Worm (Caenorhabditis elegans): ENCODE results near the gene col-143.

Gene col-143

ce11 chrV:6806340-6806739 lies 29.1 kb upstream of the col-143 start, which contains the start of gene dmsr-12:
Gene dmsr-12 (minus strand): TSS chrV:6806440.
- TF ChIP-seq ref-1 (GFP tag; conservative IDR thresholded peaks at IDR 0.05) (no peak), klf-2 (GFP tag; conservative IDR thresholded peaks at IDR 0.05) (no peak), cog-1 (tag; optimal IDR thresholded peaks at IDR 0.05) (no peak), med-1 (GFP tag; optimal IDR thresholded peaks at IDR 0.05; ENCODE audit: insufficient read depth) (no peak), T22C8.4 (GFP tag; IDR thresholded peaks at IDR 0.05) (no peak), flt-1 (GFP tag; IDR thresholded peaks at IDR 0.05) (no peak), ztf-23 (GFP tag; IDR thresholded peaks at IDR 0.05) (no peak), ztf-29 (GFP tag; IDR thresholded peaks at IDR 0.05) (no peak), tab-1 (GFP tag; IDR thresholded peaks at IDR 0.05) (no peak)

DNA sequence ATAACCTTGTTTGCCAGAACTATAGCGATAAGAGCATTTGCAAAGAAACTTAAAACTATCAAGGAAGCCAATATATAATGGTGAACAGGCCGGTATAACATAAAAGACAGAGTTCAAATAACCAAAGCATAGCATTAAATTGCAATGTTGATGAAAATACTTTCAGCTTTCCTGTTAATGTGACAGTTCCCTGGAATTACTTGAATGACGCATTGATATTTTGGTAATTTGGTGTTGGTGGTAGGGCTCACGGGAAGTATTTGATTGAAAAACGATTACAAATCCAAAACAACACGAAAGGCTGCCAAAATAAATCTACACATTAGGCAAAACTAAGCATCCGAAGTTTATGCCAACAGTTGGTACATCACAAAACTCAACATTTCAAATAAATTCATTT lies 26.5 kb upstream of the col-143 start, which contains the start of gene dmsr-16:
dmsr-16 (minus strand) TSS at position 101 of the 400 bp plus-strand sequence.
- TF ChIP-seq ref-1 (GFP tag; conservative IDR thresholded peaks at IDR 0.05), result no peak
- TF ChIP-seq ztf-29 (GFP tag; IDR thresholded peaks at IDR 0.05), result no peak
- TF ChIP-seq klf-2 (GFP tag; conservative IDR thresholded peaks at IDR 0.05), result no peak
- TF ChIP-seq ztf-23 (GFP tag; IDR thresholded peaks at IDR 0.05), result no peak
- no peak for TF ChIP-seq tab-1 (GFP tag; IDR thresholded peaks at IDR 0.05)
- TF ChIP-seq flt-1 (GFP tag; IDR thresholded peaks at IDR 0.05), result no peak
- no peak for TF ChIP-seq med-1 (GFP tag; optimal IDR thresholded peaks at IDR 0.05; ENCODE audit: insufficient read depth)
- no peak for TF ChIP-seq T22C8.4 (GFP tag; IDR thresholded peaks at IDR 0.05)
- TF ChIP-seq cog-1 (tag; optimal IDR thresholded peaks at IDR 0.05), result no peak

- TF ChIP-seq cog-1 (tag; optimal IDR thresholded peaks at IDR 0.05), result no peak
- no peak for TF ChIP-seq flt-1 (GFP tag; IDR thresholded peaks at IDR 0.05)
- TF ChIP-seq ztf-23 (GFP tag; IDR thresholded peaks at IDR 0.05), result no peak
- TF ChIP-seq med-1 (GFP tag; optimal IDR thresholded peaks at IDR 0.05; ENCODE audit: insufficient read depth), result no peak
- no peak for TF ChIP-seq klf-2 (GFP tag; conservative IDR thresholded peaks at IDR 0.05)
- TF ChIP-seq T22C8.4 (GFP tag; IDR thresholded peaks at IDR 0.05), result no peak
Observed at ce11 chrV:6810091-6810490, 25.3 kb upstream of the col-143 start.

DNA sequence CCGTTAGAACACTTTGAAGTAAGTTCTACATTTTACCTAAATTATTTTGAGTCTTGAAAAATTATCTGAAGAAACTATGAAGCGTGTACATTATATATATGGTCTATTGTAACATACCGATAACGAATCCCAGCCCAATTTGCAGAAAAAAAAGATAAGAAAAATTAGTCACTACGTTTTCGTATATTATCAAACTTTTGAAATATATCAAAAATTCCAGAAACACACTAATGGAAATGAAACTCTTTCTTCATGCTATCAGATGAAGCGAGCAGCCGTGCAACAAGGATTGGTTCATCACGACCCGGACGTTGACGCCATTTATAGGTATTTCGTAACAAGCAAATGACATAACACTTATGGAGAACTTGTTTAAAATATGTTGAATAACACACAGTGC lies 23.6 kb upstream of the col-143 start:
- TF ChIP-seq tab-1 (GFP tag; IDR thresholded peaks at IDR 0.05) (no peak), ztf-23 (GFP tag; IDR thresholded peaks at IDR 0.05) (no peak), flt-1 (GFP tag; IDR thresholded peaks at IDR 0.05) (no peak), cog-1 (tag; optimal IDR thresholded peaks at IDR 0.05) (no peak), klf-2 (GFP tag; conservative IDR thresholded peaks at IDR 0.05) (no peak), T22C8.4 (GFP tag; IDR thresholded peaks at IDR 0.05) (no peak), ztf-29 (GFP tag; IDR thresholded peaks at IDR 0.05) (no peak), ref-1 (GFP tag; conservative IDR thresholded peaks at IDR 0.05) (no peak), med-1 (GFP tag; optimal IDR thresholded peaks at IDR 0.05; ENCODE audit: insufficient read depth) (no peak)

DNA sequence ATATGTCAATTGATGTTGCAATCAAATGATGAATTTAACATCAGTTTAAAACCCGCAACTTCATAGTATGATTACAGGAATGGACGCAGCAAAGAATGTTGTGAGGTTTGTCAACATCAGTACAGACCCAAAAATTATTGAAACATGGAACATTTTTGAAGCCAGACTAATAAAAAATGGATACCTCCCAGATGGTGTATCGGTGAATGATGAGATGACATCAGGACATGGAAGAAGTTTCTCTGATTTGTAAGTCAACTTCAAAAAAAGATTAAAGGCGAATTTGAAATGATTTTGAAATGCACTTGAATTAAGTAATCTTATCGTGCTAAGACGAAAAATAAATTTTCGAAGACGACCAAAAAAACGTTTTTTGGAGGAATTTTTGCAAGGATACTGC lies 21.6 kb upstream of the col-143 start:
- no peak for TF ChIP-seq cog-1 (tag; optimal IDR thresholded peaks at IDR 0.05)
- TF ChIP-seq klf-2 (GFP tag; conservative IDR thresholded peaks at IDR 0.05), result no peak

ce11 chrV:6817184-6817583 lies 18.3 kb upstream of the col-143 start, which contains the start of gene dmsr-14:
Gene dmsr-14 (minus strand): TSS chrV:6817284.
- TF ChIP-seq klf-2 (GFP tag; conservative IDR thresholded peaks at IDR 0.05) (no peak), T22C8.4 (GFP tag; IDR thresholded peaks at IDR 0.05) (no peak), ztf-23 (GFP tag; IDR thresholded peaks at IDR 0.05) (no peak), cog-1 (tag; optimal IDR thresholded peaks at IDR 0.05) (no peak), flt-1 (GFP tag; IDR thresholded peaks at IDR 0.05) (no peak), med-1 (GFP tag; optimal IDR thresholded peaks at IDR 0.05; ENCODE audit: insufficient read depth) (no peak), ref-1 (GFP tag; conservative IDR thresholded peaks at IDR 0.05) (no peak), tab-1 (GFP tag; IDR thresholded peaks at IDR 0.05) (no peak), ztf-29 (GFP tag; IDR thresholded peaks at IDR 0.05) (no peak)

DNA sequence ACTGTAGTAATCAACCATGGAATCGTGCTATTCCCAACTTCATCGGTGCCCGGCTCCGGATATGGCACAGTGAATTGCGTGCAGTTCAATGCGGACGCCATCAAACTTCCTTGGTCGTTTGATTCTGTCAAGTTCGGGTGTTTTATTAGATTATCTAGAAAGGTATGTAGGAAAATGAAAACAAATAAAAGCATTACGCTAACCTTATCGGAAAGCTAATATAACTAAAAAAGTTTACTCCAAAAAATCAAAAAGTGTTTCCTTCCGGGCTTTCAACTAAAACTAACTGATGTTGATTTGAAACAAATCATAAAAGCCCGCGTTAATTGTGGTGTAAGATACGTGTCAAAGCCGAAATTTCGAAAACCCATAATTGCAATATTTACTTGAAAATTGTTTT lies 15.6 kb upstream of the col-143 start, which contains the start of gene dmsr-13:
dmsr-13 (minus strand) TSS at position 101 of the 400 bp plus-strand sequence.
- TF ChIP-seq tab-1 (GFP tag; IDR thresholded peaks at IDR 0.05) (no peak), flt-1 (GFP tag; IDR thresholded peaks at IDR 0.05) (no peak), ref-1 (GFP tag; conservative IDR thresholded peaks at IDR 0.05) (no peak), med-1 (GFP tag; optimal IDR thresholded peaks at IDR 0.05; ENCODE audit: insufficient read depth) (no peak), ztf-29 (GFP tag; IDR thresholded peaks at IDR 0.05) (no peak), ztf-23 (GFP tag; IDR thresholded peaks at IDR 0.05) (no peak), T22C8.4 (GFP tag; IDR thresholded peaks at IDR 0.05) (no peak), klf-2 (GFP tag; conservative IDR thresholded peaks at IDR 0.05) (no peak), cog-1 (tag; optimal IDR thresholded peaks at IDR 0.05) (no peak)

ce11 chrV:6821509-6821908 lies 13.9 kb upstream of the col-143 start, which contains the start of gene T15B7.8:
Gene T15B7.8 (plus strand): TSS chrV:6821809.
- TF ChIP-seq flt-1 (GFP tag; IDR thresholded peaks at IDR 0.05) (no peak), tab-1 (GFP tag; IDR thresholded peaks at IDR 0.05) (no peak), ref-1 (GFP tag; conservative IDR thresholded peaks at IDR 0.05) (no peak), ztf-23 (GFP tag; IDR thresholded peaks at IDR 0.05) (no peak), med-1 (GFP tag; optimal IDR thresholded peaks at IDR 0.05; ENCODE audit: insufficient read depth) (no peak), ztf-29 (GFP tag; IDR thresholded peaks at IDR 0.05) (no peak), cog-1 (tag; optimal IDR thresholded peaks at IDR 0.05) (no peak), klf-2 (GFP tag; conservative IDR thresholded peaks at IDR 0.05) (no peak), T22C8.4 (GFP tag; IDR thresholded peaks at IDR 0.05) (no peak)

- no peak for TF ChIP-seq ztf-23 (GFP tag; IDR thresholded peaks at IDR 0.05)
- TF ChIP-seq tab-1 (GFP tag; IDR thresholded peaks at IDR 0.05), result no peak
- no peak for TF ChIP-seq med-1 (GFP tag; optimal IDR thresholded peaks at IDR 0.05; ENCODE audit: insufficient read depth)
- no peak for TF ChIP-seq flt-1 (GFP tag; IDR thresholded peaks at IDR 0.05)
- TF ChIP-seq ztf-29 (GFP tag; IDR thresholded peaks at IDR 0.05), result no peak
- no peak for TF ChIP-seq T22C8.4 (GFP tag; IDR thresholded peaks at IDR 0.05)
- no peak for TF ChIP-seq klf-2 (GFP tag; conservative IDR thresholded peaks at IDR 0.05)
- TF ChIP-seq ref-1 (GFP tag; conservative IDR thresholded peaks at IDR 0.05), result no peak
- no peak for TF ChIP-seq cog-1 (tag; optimal IDR thresholded peaks at IDR 0.05)
Observed at ce11 chrV:6823432-6823831, 12.0 kb upstream of the col-143 start.

DNA sequence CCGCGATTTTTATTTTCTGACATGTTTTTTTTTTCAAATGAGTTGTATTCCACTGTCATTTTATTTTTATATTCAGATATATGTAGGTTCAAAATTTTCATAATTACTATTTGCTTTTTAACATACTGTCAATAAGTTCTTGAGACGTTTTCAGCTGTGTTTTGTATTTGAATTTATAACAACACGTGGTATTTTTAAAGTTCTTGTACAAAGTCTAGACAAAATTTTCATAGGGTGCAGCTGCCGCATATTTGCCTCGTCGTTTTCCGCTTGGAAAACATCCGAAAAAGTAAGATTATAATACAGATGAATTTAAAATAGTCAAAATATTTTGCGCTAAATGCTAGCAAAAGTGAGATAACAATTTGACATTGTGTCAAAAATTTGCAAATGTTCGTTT lies 6.6 kb upstream of the col-143 start, which contains the start of gene dmsr-15:
dmsr-15 (minus strand) TSS at position 101 of the 400 bp plus-strand sequence.
- TF ChIP-seq ref-1 (GFP tag; conservative IDR thresholded peaks at IDR 0.05), result no peak
- TF ChIP-seq ztf-23 (GFP tag; IDR thresholded peaks at IDR 0.05), result no peak
- no peak for TF ChIP-seq med-1 (GFP tag; optimal IDR thresholded peaks at IDR 0.05; ENCODE audit: insufficient read depth)
- no peak for TF ChIP-seq klf-2 (GFP tag; conservative IDR thresholded peaks at IDR 0.05)
- no peak for TF ChIP-seq ztf-29 (GFP tag; IDR thresholded peaks at IDR 0.05)
- TF ChIP-seq flt-1 (GFP tag; IDR thresholded peaks at IDR 0.05), result no peak
- TF ChIP-seq cog-1 (tag; optimal IDR thresholded peaks at IDR 0.05), result no peak
- no peak for TF ChIP-seq T22C8.4 (GFP tag; IDR thresholded peaks at IDR 0.05)
- TF ChIP-seq tab-1 (GFP tag; IDR thresholded peaks at IDR 0.05), result no peak
